Worm (Caenorhabditis elegans) whole organism, L3 larva: ENCODE data around the gene slcr-46.3.
A peak's percentile ranks its signal among the peaks of the same experiment; 100 is the strongest.

Source experiments
- R02D3.7 ChIP-seq: fragments of 150-350 bp; optimal IDR thresholded peaks from 2 replicates; lab custom pipeline; 2014; ENCODE audit warnings: missing biosample characterization, missing genetic modification characterization
- ZK546.5 ChIP-seq: sonication (generic microtip); optimal IDR thresholded peaks from 2 replicates; lab custom pipeline; 2017; ENCODE audit warnings: missing biosample characterization, missing genetic modification characterization
- aly-2 ChIP-seq: fragments of 150-350 bp; optimal IDR thresholded peaks from 2 replicates; lab custom pipeline; 2014; ENCODE audit warnings: missing biosample characterization, missing genetic modification characterization
- ama-1 ChIP-seq: fragments of 150-350 bp; optimal IDR thresholded peaks from 2 replicates; lab custom pipeline; 2018
- ceh-16 ChIP-seq: sonication (generic microtip); optimal IDR thresholded peaks from 2 replicates; lab custom pipeline; 2017; ENCODE audit warnings: missing biosample characterization, missing genetic modification characterization
- ceh-28 ChIP-seq: fragments of 150-350 bp; optimal IDR thresholded peaks from 2 replicates; lab custom pipeline; 2014; ENCODE audit warnings: missing biosample characterization, missing genetic modification reagents, missing genetic modification characterization
- ceh-82 ChIP-seq: fragments of 150-350 bp; optimal IDR thresholded peaks from 2 replicates; lab custom pipeline; 2014; ENCODE audit warnings: missing biosample characterization, missing genetic modification characterization
- ceh-9 ChIP-seq: sonication (generic microtip); optimal IDR thresholded peaks from 2 replicates; lab custom pipeline; 2018; ENCODE audit warnings: missing biosample characterization, missing genetic modification characterization
- daf-12 ChIP-seq: fragments of 150-350 bp; optimal IDR thresholded peaks from 2 replicates; lab custom pipeline; 2014; ENCODE audit warnings: missing biosample characterization, missing genetic modification reagents, missing genetic modification characterization
- egl-5 ChIP-seq: fragments of 150-350 bp; optimal IDR thresholded peaks from 2 replicates; lab custom pipeline; 2017; ENCODE audit warnings: missing biosample characterization, missing genetic modification reagents, missing genetic modification characterization, inconsistent platforms
- elt-1 ChIP-seq: fragments of 150-350 bp; optimal IDR thresholded peaks from 2 replicates; lab custom pipeline; 2014; ENCODE audit warnings: missing biosample characterization, missing genetic modification characterization
- elt-2 ChIP-seq: sonication (generic microtip); optimal IDR thresholded peaks from 2 replicates; lab custom pipeline; 2016; ENCODE audit warnings: missing genetic modification reagents, mild to moderate bottlenecking, missing genetic modification characterization, missing compliant biosample characterization
- elt-3 ChIP-seq, 3 experiments: fragments of 150-350 bp in 1 of 3; sonication (generic microtip) in 2 of 3; optimal IDR thresholded peaks; 2 replicates in 2 of 3; 4 replicates in 1 of 3; lab custom pipeline; 2014 to 2017; ENCODE audit warnings: missing biosample characterization in 3 of 3, missing genetic modification characterization in 3 of 3
- fkh-2 ChIP-seq: fragments of 150-350 bp; optimal IDR thresholded peaks from 2 replicates; lab custom pipeline; 2014; ENCODE audit warnings: missing biosample characterization, missing genetic modification reagents, missing genetic modification characterization
- fos-1 ChIP-seq: fragments of 150-350 bp; optimal IDR thresholded peaks from 2 replicates; lab custom pipeline; 2014; ENCODE audit warnings: missing biosample characterization, missing genetic modification characterization
- hmg-11 ChIP-seq: sonication (generic microtip); optimal IDR thresholded peaks from 2 replicates; lab custom pipeline; 2016; ENCODE audit warnings: missing genetic modification characterization, missing compliant biosample characterization
- jun-1 ChIP-seq: fragments of 150-350 bp; optimal IDR thresholded peaks from 2 replicates; lab custom pipeline; 2014; ENCODE audit warnings: missing biosample characterization, missing genetic modification reagents, missing genetic modification characterization
- lin-15B ChIP-seq: fragments of 150-350 bp; optimal IDR thresholded peaks from 2 replicates; lab custom pipeline; 2014; ENCODE audit warnings: missing biosample characterization, missing genetic modification characterization
- lin-39 ChIP-seq: fragments of 150-350 bp; optimal IDR thresholded peaks from 2 replicates; lab custom pipeline; 2018; ENCODE audit warnings: missing biosample characterization, missing genetic modification reagents, missing genetic modification characterization
- mdl-1 ChIP-seq: fragments of 150-350 bp; optimal IDR thresholded peaks from 2 replicates; lab custom pipeline; 2014; ENCODE audit warnings: missing biosample characterization, missing genetic modification characterization
- mml-1 ChIP-seq: fragments of 150-350 bp; sonication (generic microtip); optimal IDR thresholded peaks from 3 replicates; lab custom pipeline; 2014; ENCODE audit warnings: missing biosample characterization, missing genetic modification characterization
- nfya-1 ChIP-seq: sonication (generic microtip); optimal IDR thresholded peaks from 2 replicates; lab custom pipeline; 2017; ENCODE audit warnings: missing genetic modification characterization, mild to moderate bottlenecking, missing compliant biosample characterization, antibody characterized with exemption, moderate library complexity; ENCODE audit not compliant: insufficient read depth
- nhr-11 ChIP-seq: fragments of 150-350 bp; optimal IDR thresholded peaks from 2 replicates; lab custom pipeline; 2014; ENCODE audit warnings: missing biosample characterization, missing genetic modification characterization
- nhr-12 ChIP-seq: fragments of 150-350 bp; optimal IDR thresholded peaks from 2 replicates; lab custom pipeline; 2014; ENCODE audit warnings: missing biosample characterization, missing genetic modification characterization
- nhr-23 ChIP-seq: fragments of 150-350 bp; optimal IDR thresholded peaks from 2 replicates; lab custom pipeline; 2014; ENCODE audit warnings: missing biosample characterization, missing genetic modification reagents, missing genetic modification characterization
- nhr-237 ChIP-seq: fragments of 150-350 bp; optimal IDR thresholded peaks from 2 replicates; lab custom pipeline; 2014; ENCODE audit warnings: missing biosample characterization, missing genetic modification characterization
- nhr-28 ChIP-seq: fragments of 150-350 bp; optimal IDR thresholded peaks from 2 replicates; lab custom pipeline; 2014; ENCODE audit warnings: missing biosample characterization, missing genetic modification characterization
- nhr-43 ChIP-seq: sonication (generic microtip); optimal IDR thresholded peaks from 2 replicates; lab custom pipeline; 2016; ENCODE audit warnings: mild to moderate bottlenecking, missing genetic modification characterization, missing compliant biosample characterization; ENCODE audit not compliant: poor library complexity, severe bottlenecking
- nhr-67 ChIP-seq: fragments of 150-350 bp; optimal IDR thresholded peaks from 2 replicates; lab custom pipeline; 2014; ENCODE audit warnings: missing biosample characterization, missing genetic modification characterization
- nhr-76 ChIP-seq: fragments of 150-350 bp; sonication (generic microtip); optimal IDR thresholded peaks from 5 replicates; lab custom pipeline; 2014; ENCODE audit warnings: missing biosample characterization, missing genetic modification characterization
- nhr-77 ChIP-seq: fragments of 150-350 bp; optimal IDR thresholded peaks from 2 replicates; lab custom pipeline; 2014; ENCODE audit warnings: missing biosample characterization, missing genetic modification characterization
- pha-4 ChIP-seq: fragments of 150-350 bp; optimal IDR thresholded peaks from 2 replicates; lab custom pipeline; 2014; ENCODE audit warnings: missing biosample characterization, missing genetic modification reagents, missing genetic modification characterization
- pqm-1 ChIP-seq: fragments of 150-350 bp; optimal IDR thresholded peaks from 2 replicates; lab custom pipeline; 2017; ENCODE audit warnings: missing biosample characterization, missing genetic modification characterization, inconsistent platforms
- sea-2 ChIP-seq: fragments of 150-350 bp; sonication (generic microtip); optimal IDR thresholded peaks from 4 replicates; lab custom pipeline; 2014; ENCODE audit warnings: missing biosample characterization, missing genetic modification reagents, missing genetic modification characterization
- snpc-4 ChIP-seq: fragments of 150-350 bp; optimal IDR thresholded peaks from 2 replicates; lab custom pipeline; 2014; ENCODE audit warnings: missing biosample characterization, missing genetic modification characterization
- tbx-2 ChIP-seq: sonication (generic microtip); optimal IDR thresholded peaks from 2 replicates; lab custom pipeline; 2016; ENCODE audit warnings: mild to moderate bottlenecking, missing genetic modification characterization, missing compliant biosample characterization
- unc-62 ChIP-seq: fragments of 150-350 bp; sonication (generic microtip); optimal IDR thresholded peaks from 4 replicates; lab custom pipeline; 2014; ENCODE audit warnings: missing biosample characterization, missing genetic modification reagents, missing genetic modification characterization
- ztf-11 ChIP-seq: fragments of 150-350 bp; optimal IDR thresholded peaks from 2 replicates; lab custom pipeline; 2014; ENCODE audit warnings: missing biosample characterization, missing genetic modification characterization
- ztf-4 ChIP-seq: fragments of 150-350 bp; optimal IDR thresholded peaks from 2 replicates; lab custom pipeline; 2014; ENCODE audit warnings: missing biosample characterization, missing genetic modification characterization

Gene slcr-46.3

ce11 chrV:9763759-9764158, 39.9 kb upstream of the slcr-46.3 start:
- no peak for TF ChIP-seq ztf-4 (tag; lab: Kevin White, UChicago)
- no peak for TF ChIP-seq mdl-1 (tag; lab: Kevin White, UChicago)
- TF ChIP-seq daf-12, result no peak
- TF ChIP-seq nhr-28 (tag; lab: Kevin White, UChicago), result no peak
- TF ChIP-seq aly-2 (tag; lab: Kevin White, UChicago), result no peak
- no peak for TF ChIP-seq nhr-76 (tag; lab: Kevin White, UChicago)
- TF ChIP-seq nhr-67 (tag; lab: Kevin White, UChicago), result no peak
- no peak for TF ChIP-seq ceh-82 (tag; lab: Kevin White, UChicago)
- TF ChIP-seq elt-2, result no peak
- TF ChIP-seq jun-1, result no peak
- TF ChIP-seq ztf-11 (tag; lab: Kevin White, UChicago), result no peak
- no peak for TF ChIP-seq elt-3 (tag; optimal IDR thresholded peaks at IDR 0.05; lab: Kevin White, UChicago)
- TF ChIP-seq lin-15B (tag; lab: Kevin White, UChicago), result no peak
- TF ChIP-seq ceh-28 (tag; lab: Kevin White, UChicago), result no peak
- no peak for TF ChIP-seq elt-1 (tag; lab: Kevin White, UChicago)
- TF ChIP-seq unc-62 (GFP tag; lab: Kevin White, UChicago), result no peak

DNA sequence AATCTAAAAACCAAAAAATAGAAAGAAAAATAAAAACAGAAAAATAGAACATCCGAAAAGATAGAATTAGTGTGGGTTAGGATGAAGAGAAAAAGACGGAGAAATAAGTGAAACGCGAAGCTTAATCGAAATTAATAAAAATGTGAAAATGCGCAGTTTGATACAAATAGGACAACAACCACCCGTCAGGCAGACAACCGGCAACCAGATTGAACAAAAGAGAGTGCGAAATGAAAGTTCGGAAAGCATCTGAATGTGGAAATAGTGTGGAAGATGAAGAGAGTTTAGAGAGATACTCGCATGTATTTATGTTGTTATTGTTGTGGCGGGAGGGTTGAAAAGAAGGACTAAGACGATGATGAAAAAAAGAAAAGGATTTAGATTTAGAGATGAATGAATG, 34.5 kb upstream of the slcr-46.3 start:
- TF ChIP-seq nfya-1 (no peak), nhr-23 (tag; lab: Kevin White, UChicago) (peak; percentile 25)

- no peak for TF ChIP-seq nhr-77 (tag; lab: Kevin White, UChicago)
- TF ChIP-seq elt-3 (tag; optimal IDR thresholded peaks at IDR 0.05; lab: Kevin White, UChicago), result no peak
- no peak for TF ChIP-seq sea-2
- TF ChIP-seq nfya-1, result no peak
- TF ChIP-seq tbx-2, result no peak
- no peak for TF ChIP-seq mdl-1 (tag; lab: Kevin White, UChicago)
- no peak for TF ChIP-seq hmg-11 (tag; lab: Kevin White, UChicago)
- no peak for TF ChIP-seq ceh-16 (tag; lab: Kevin White, UChicago)
- TF ChIP-seq pha-4 (tag; lab: Kevin White, UChicago), result no peak
- TF ChIP-seq fkh-2, result no peak
- TF ChIP-seq aly-2 (tag; lab: Kevin White, UChicago), result no peak
- no peak for TF ChIP-seq mml-1 (tag; lab: Kevin White, UChicago)
- TF ChIP-seq nhr-28 (tag; lab: Kevin White, UChicago), result no peak
- TF ChIP-seq ama-1, result no peak
- TF ChIP-seq pqm-1 (tag; lab: Kevin White, UChicago), result no peak
- TF ChIP-seq nhr-43 (tag; lab: Kevin White, UChicago), result no peak
- no peak for TF ChIP-seq nhr-12 (tag; lab: Kevin White, UChicago)
- no peak for TF ChIP-seq ceh-28 (tag; lab: Kevin White, UChicago)
- TF ChIP-seq ZK546.5 (tag; lab: Kevin White, UChicago), result no peak
Measured at ce11 chrV:9757884-9758283, 34.0 kb upstream of the slcr-46.3 start, which contains the start of gene F58E6.11. Gene F58E6.11 (minus strand): TSS chrV:9757984.

ce11 chrV:9756242-9756641, 32.3 kb upstream of the slcr-46.3 start, which contains the start of gene hrg-3:
Gene hrg-3 (plus strand): TSS chrV:9756468.
- TF ChIP-seq elt-2, result peak; percentile 85
- no peak for TF ChIP-seq ztf-4 (tag; lab: Kevin White, UChicago)

ce11 chrV:9755725-9756124, 31.8 kb upstream of the slcr-46.3 start, which contains the start of gene F58E6.8:
Gene F58E6.8 (minus strand): TSS chrV:9755825.
- no peak for TF ChIP-seq mdl-1 (tag; lab: Kevin White, UChicago)
- no peak for TF ChIP-seq nhr-43 (tag; lab: Kevin White, UChicago)
- no peak for TF ChIP-seq tbx-2
- no peak for TF ChIP-seq nhr-237
- no peak for TF ChIP-seq fos-1
- no peak for TF ChIP-seq R02D3.7
- no peak for TF ChIP-seq ceh-9 (tag; lab: Kevin White, UChicago)
- TF ChIP-seq egl-5 (tag; lab: Kevin White, UChicago), result no peak
- no peak for TF ChIP-seq nhr-77 (tag; lab: Kevin White, UChicago)
- no peak for TF ChIP-seq nhr-11 (tag; lab: Kevin White, UChicago)
- no peak for TF ChIP-seq sea-2
- TF ChIP-seq elt-1 (tag; lab: Kevin White, UChicago), result no peak
- no peak for TF ChIP-seq snpc-4
- TF ChIP-seq ceh-28 (tag; lab: Kevin White, UChicago), result no peak
- TF ChIP-seq lin-39 (tag; lab: Kevin White, UChicago), result no peak
- TF ChIP-seq ceh-82 (tag; lab: Kevin White, UChicago), result no peak
